Fruit fly (Drosophila melanogaster) whole organism, embryonic: ENCODE results near the gene CG5326.
A peak's percentile ranks its signal among the peaks of the same experiment; 100 is the strongest.

Experiments
- Abd-B ChIP-seq: fragments of 200-800 bp; sonication (Bioruptor generic); optimal IDR thresholded peaks from 2 replicates; lab custom pipeline; 2018; ENCODE audit warnings: missing biosample characterization, mild to moderate bottlenecking, missing genetic modification characterization, moderate library complexity
- Awh ChIP-seq: fragments of 200-800 bp; sonication (Bioruptor generic); IDR thresholded peaks from 2 replicates; pipeline ENCODE4, ENCODE4 v1.3.6; 2022; ENCODE audit warnings: missing biosample characterization, missing genetic modification characterization
- CG10462 ChIP-seq: fragments of 200-800 bp; sonication (Bioruptor generic); optimal IDR thresholded peaks from 2 replicates; lab custom pipeline; 2016; ENCODE audit warnings: missing biosample characterization, missing genetic modification characterization
- CG11456 ChIP-seq: fragments of 200-800 bp; sonication (Bioruptor generic); IDR thresholded peaks from 3 replicates; pipeline ENCODE4 v1.3.6; 2022; ENCODE audit warnings: missing biosample characterization, missing genetic modification characterization
- CG12769 ChIP-seq: fragments of 200-800 bp; sonication (Bioruptor generic); optimal IDR thresholded peaks from 2 replicates; lab custom pipeline; 2019; ENCODE audit warnings: missing biosample characterization, mild to moderate bottlenecking, missing genetic modification characterization, moderate library complexity
- CG14965 ChIP-seq: fragments of 200-800 bp; sonication (Bioruptor generic); optimal IDR thresholded peaks from 2 replicates; lab custom pipeline; 2016; ENCODE audit warnings: missing biosample characterization, missing genetic modification characterization, borderline replicate concordance
- CG15011 ChIP-seq: fragments of 200-800 bp; sonication (Bioruptor generic); optimal IDR thresholded peaks from 3 replicates; lab custom pipeline; 2018; ENCODE audit warnings: missing biosample characterization, mild to moderate bottlenecking, missing genetic modification characterization
- CG17385 ChIP-seq: fragments of 200-800 bp; sonication (Bioruptor generic); optimal IDR thresholded peaks from 3 replicates; lab custom pipeline; 2018; ENCODE audit warnings: missing biosample characterization, mild to moderate bottlenecking, missing genetic modification characterization
- CG18262 ChIP-seq: fragments of 200-800 bp; optimal IDR thresholded peaks from 3 replicates; lab custom pipeline; 2019; ENCODE audit warnings: missing biosample characterization, mild to moderate bottlenecking, missing genetic modification characterization, moderate library complexity
- CG18619 ChIP-seq: fragments of 200-800 bp; sonication (Bioruptor generic); optimal IDR thresholded peaks from 3 replicates; lab custom pipeline; 2017; ENCODE audit warnings: missing biosample characterization, mild to moderate bottlenecking, missing genetic modification characterization
- CG2678 ChIP-seq: fragments of 200-800 bp; sonication (Bioruptor generic); optimal IDR thresholded peaks from 3 replicates; lab custom pipeline; 2019; ENCODE audit warnings: missing biosample characterization, mild to moderate bottlenecking, missing genetic modification characterization, moderate library complexity
- CG2889 ChIP-seq: fragments of 200-800 bp; sonication (Bioruptor generic); IDR thresholded peaks from 3 replicates; pipeline ENCODE4 v1.3.6; 2022; ENCODE audit warnings: missing biosample characterization, missing genetic modification characterization
- CG30403 ChIP-seq: fragments of 200-800 bp; sonication (Bioruptor generic); optimal IDR thresholded peaks from 3 replicates; lab custom pipeline; 2016; ENCODE audit warnings: missing biosample characterization, missing genetic modification characterization
- CG3065 ChIP-seq: fragments of 200-800 bp; sonication (Bioruptor generic); optimal IDR thresholded peaks from 2 replicates; lab custom pipeline; 2016; ENCODE audit warnings: missing biosample characterization, missing genetic modification characterization
- CG33213 ChIP-seq: fragments of 200-800 bp; sonication (Bioruptor generic); optimal IDR thresholded peaks from 3 replicates; lab custom pipeline; 2016; ENCODE audit warnings: missing biosample characterization, missing genetic modification characterization
- CG33557 ChIP-seq: fragments of 200-800 bp; sonication (Bioruptor generic); optimal IDR thresholded peaks from 2 replicates; lab custom pipeline; 2019; ENCODE audit warnings: missing biosample characterization, mild to moderate bottlenecking, missing genetic modification characterization, moderate library complexity
- CG34422 ChIP-seq: fragments of 200-800 bp; sonication (Bioruptor generic); IDR thresholded peaks from 3 replicates; pipeline ENCODE4 v1.3.6; 2022; ENCODE audit warnings: missing biosample characterization, missing genetic modification characterization
- CG3838 ChIP-seq: fragments of 200-800 bp; sonication (Bioruptor generic); optimal IDR thresholded peaks from 3 replicates; lab custom pipeline; 2016; ENCODE audit warnings: missing biosample characterization, missing genetic modification characterization
- CG4328 ChIP-seq: fragments of 200-800 bp; sonication (Bioruptor generic); optimal IDR thresholded peaks from 3 replicates; lab custom pipeline; 2017; ENCODE audit warnings: missing biosample characterization, missing genetic modification reagents, missing genetic modification characterization
- CG4617 ChIP-seq: fragments of 200-800 bp; sonication (Bioruptor generic); optimal IDR thresholded peaks from 3 replicates; lab custom pipeline; 2016; ENCODE audit warnings: missing biosample characterization, missing genetic modification characterization, borderline replicate concordance
- CG7556 ChIP-seq: fragments of 200-800 bp; sonication (Bioruptor generic); optimal IDR thresholded peaks from 2 replicates; lab custom pipeline; 2017; ENCODE audit warnings: missing biosample characterization, mild to moderate bottlenecking, missing genetic modification characterization
- CHES-1-like ChIP-seq: fragments of 200-800 bp; sonication (Bioruptor generic); optimal IDR thresholded peaks from 2 replicates; lab custom pipeline; 2016; ENCODE audit warnings: missing biosample characterization, missing genetic modification characterization
- CTCF ChIP-seq: fragments of 200-800 bp; sonication (Bioruptor generic); optimal IDR thresholded peaks from 2 replicates; lab custom pipeline; 2017; ENCODE audit warnings: missing biosample characterization, mild to moderate bottlenecking, missing genetic modification characterization, moderate library complexity
- Camta ChIP-seq: fragments of 200-800 bp; sonication (Bioruptor generic); optimal IDR thresholded peaks from 2 replicates; lab custom pipeline; 2016; ENCODE audit warnings: missing biosample characterization, missing genetic modification characterization
- CrebB ChIP-seq: fragments of 200-800 bp; sonication (Bioruptor generic); optimal IDR thresholded peaks from 3 replicates; lab custom pipeline; 2018; ENCODE audit warnings: missing biosample characterization, mild to moderate bottlenecking, missing genetic modification characterization
- Dad ChIP-seq: fragments of 200-800 bp; sonication (Bioruptor generic); optimal IDR thresholded peaks from 3 replicates; lab custom pipeline; 2016; ENCODE audit warnings: missing biosample characterization, missing genetic modification characterization
- H2.0 ChIP-seq: fragments of 200-800 bp; sonication (Bioruptor generic); IDR thresholded peaks from 2 replicates; pipeline ENCODE4 v1.3.6; 2022; ENCODE audit warnings: missing biosample characterization, missing genetic modification characterization
- Hr51 ChIP-seq, 2 experiments: fragments of 200-800 bp; sonication (Bioruptor generic); optimal IDR thresholded peaks; 2 replicates in 1 of 2; 3 replicates in 1 of 2; lab custom pipeline; 2016 to 2018; ENCODE audit warnings: missing biosample characterization in 2 of 2, missing genetic modification characterization in 2 of 2, mild to moderate bottlenecking in 1 of 2, moderate library complexity in 1 of 2
- Hsf ChIP-seq: fragments of 200-800 bp; sonication (Bioruptor generic); optimal IDR thresholded peaks from 3 replicates; lab custom pipeline; 2016; ENCODE audit warnings: missing biosample characterization, missing genetic modification characterization
- Meics ChIP-seq: fragments of 200-800 bp; sonication (Bioruptor generic); optimal IDR thresholded peaks from 2 replicates; lab custom pipeline; 2017; ENCODE audit warnings: missing biosample characterization, mild to moderate bottlenecking, missing genetic modification characterization
- Nf-YC ChIP-seq: fragments of 200-800 bp; optimal IDR thresholded peaks from 3 replicates; lab custom pipeline; 2019; ENCODE audit warnings: missing biosample characterization, mild to moderate bottlenecking, missing genetic modification characterization, moderate library complexity
- TFAM ChIP-seq: fragments of 200-800 bp; sonication (Bioruptor generic); optimal IDR thresholded peaks from 2 replicates; lab custom pipeline; 2017; ENCODE audit warnings: missing biosample characterization, missing genetic modification characterization, inconsistent platforms
- Xrp1 ChIP-seq: fragments of 200-800 bp; sonication (Bioruptor generic); IDR thresholded peaks from 2 replicates; pipeline ENCODE4 v1.3.6; 2022; ENCODE audit warnings: missing biosample characterization, missing genetic modification characterization
- ac ChIP-seq: fragments of 200-800 bp; sonication (Bioruptor generic); optimal IDR thresholded peaks from 3 replicates; lab custom pipeline; 2017; ENCODE audit warnings: missing biosample characterization, mild to moderate bottlenecking, missing genetic modification characterization
- ash1 ChIP-seq: fragments of 200-800 bp; sonication (Bioruptor generic); optimal IDR thresholded peaks from 2 replicates; lab custom pipeline; 2018; ENCODE audit warnings: missing biosample characterization, mild to moderate bottlenecking, missing genetic modification characterization
- bsh ChIP-seq, 2 experiments: fragments of 200-800 bp; sonication (Bioruptor generic); optimal IDR thresholded peaks; 2 replicates each; lab custom pipeline; 2017 to 2018; ENCODE audit warnings: mild to moderate bottlenecking in 2 of 2, missing biosample characterization in 2 of 2, missing genetic modification characterization in 2 of 2, moderate library complexity in 1 of 2
- crp ChIP-seq, 2 experiments: fragments of 200-800 bp; sonication (Bioruptor generic); optimal IDR thresholded peaks; 2 replicates in 1 of 2; 3 replicates in 1 of 2; lab custom pipeline; 2017; ENCODE audit warnings: missing biosample characterization in 2 of 2, missing genetic modification characterization in 2 of 2, mild to moderate bottlenecking in 1 of 2, moderate library complexity in 1 of 2
- dmrt11E ChIP-seq: fragments of 200-800 bp; sonication (Bioruptor generic); optimal IDR thresholded peaks from 3 replicates; lab custom pipeline; 2018; ENCODE audit warnings: missing biosample characterization, mild to moderate bottlenecking, missing genetic modification characterization, moderate library complexity
- exex ChIP-seq: fragments of 200-800 bp; sonication (Bioruptor generic); optimal IDR thresholded peaks from 4 replicates; lab custom pipeline; 2018; ENCODE audit warnings: missing biosample characterization, mild to moderate bottlenecking, missing genetic modification characterization, moderate library complexity
- kni ChIP-seq: fragments of 200-800 bp; sonication (Bioruptor generic); optimal IDR thresholded peaks from 3 replicates; lab custom pipeline; 2017; ENCODE audit warnings: mild to moderate bottlenecking, missing biosample characterization, missing genetic modification reagents, missing genetic modification characterization
- lab ChIP-seq: fragments of 200-800 bp; sonication (Bioruptor generic); optimal IDR thresholded peaks from 3 replicates; lab custom pipeline; 2017; ENCODE audit warnings: missing biosample characterization, missing genetic modification characterization, mild to moderate bottlenecking, moderate library complexity, missing genetic modification reagents
- lola ChIP-seq, 3 experiments: fragments of >200 bp in 2 of 3; fragments of 200-800 bp in 1 of 3; sonication (Bioruptor generic) in 1 of 3; optimal IDR thresholded peaks; 2 replicates each; lab custom pipeline; 2017 to 2019; ENCODE audit warnings: missing biosample characterization in 3 of 3, missing genetic modification characterization in 3 of 3, mild to moderate bottlenecking in 1 of 3, moderate library complexity in 1 of 3
- mirr ChIP-seq: fragments of 200-800 bp; sonication (Bioruptor generic); optimal IDR thresholded peaks from 3 replicates; lab custom pipeline; 2018; ENCODE audit warnings: missing biosample characterization, mild to moderate bottlenecking, missing genetic modification characterization
- nerfin-1 ChIP-seq: fragments of 200-800 bp; sonication (Bioruptor generic); optimal IDR thresholded peaks from 3 replicates; lab custom pipeline; 2019; ENCODE audit warnings: missing biosample characterization, mild to moderate bottlenecking, missing genetic modification characterization, moderate library complexity
- otp ChIP-seq: fragments of 200-800 bp; sonication (Bioruptor generic); IDR thresholded peaks from 3 replicates; pipeline ENCODE4, ENCODE4 v1.3.6; 2022; ENCODE audit warnings: missing biosample characterization, missing genetic modification characterization
- phol ChIP-seq: fragments of 200-800 bp; sonication (Bioruptor generic); optimal IDR thresholded peaks from 3 replicates; lab custom pipeline; 2018; ENCODE audit warnings: missing biosample characterization, mild to moderate bottlenecking, missing genetic modification characterization, moderate library complexity
- sens ChIP-seq: fragments of 200-800 bp; sonication (Bioruptor generic); peaks from one replicate; lab custom pipeline; 2016; ENCODE audit warnings: missing biosample characterization, missing genetic modification characterization
- slp2 ChIP-seq: fragments of 200-800 bp; sonication (Bioruptor generic); optimal IDR thresholded peaks from 2 replicates; lab custom pipeline; 2016; ENCODE audit warnings: missing biosample characterization, missing genetic modification characterization
- so ChIP-seq: fragments of 200-800 bp; sonication (Bioruptor generic); IDR thresholded peaks from 3 replicates; pipeline ENCODE4 v1.3.6; 2022; ENCODE audit warnings: missing biosample characterization, missing genetic modification characterization
- zfh2 ChIP-seq: fragments of 200-800 bp; sonication (Bioruptor generic); optimal IDR thresholded peaks from 2 replicates; lab custom pipeline; 2016; ENCODE audit warnings: missing biosample characterization, missing genetic modification characterization

CG5326 gene

DNA sequence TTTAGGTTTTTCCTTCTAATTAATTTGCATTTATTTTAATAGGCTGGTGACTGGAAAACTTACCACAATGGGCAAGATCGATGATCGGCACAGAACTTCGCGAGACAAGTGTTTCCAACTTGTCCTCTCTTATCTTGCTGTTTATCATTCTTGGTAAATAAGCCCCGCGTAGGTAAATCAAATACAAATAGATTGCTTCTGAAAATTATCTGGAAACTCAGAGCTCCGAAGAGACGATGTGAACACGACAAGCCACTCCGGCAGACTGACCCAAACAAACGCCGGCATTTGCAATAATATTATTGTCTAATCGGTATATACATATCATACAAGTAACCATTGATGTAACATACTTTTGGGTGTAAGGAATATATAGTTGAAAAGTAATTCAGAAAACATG lies 9.4 kb downstream of the CG5326 start, which contains the start of gene CG33099 (continued):
- TF ChIP-seq CG4617 (GFP tag; lab: Kevin White, UChicago), result no peak
- TF ChIP-seq Dad (GFP tag; lab: Kevin White, UChicago), result no peak
- no peak for TF ChIP-seq Abd-B (GFP tag; lab: Kevin White, UChicago)
- peak; percentile 45; the same call in 1 of the 3 replicates for TF ChIP-seq CG34422
- TF ChIP-seq CG3838 (GFP tag; lab: Kevin White, UChicago), result peak; percentile 9
- peak; percentile 2 for TF ChIP-seq CG7556 (GFP tag; lab: Kevin White, UChicago)
- TF ChIP-seq CG15011 (GFP tag; lab: Kevin White, UChicago), result peak; percentile 45
- TF ChIP-seq TFAM (GFP tag; lab: Kevin White, UChicago), result no peak
- no peak for TF ChIP-seq crp (GFP tag; optimal IDR thresholded peaks at IDR 0.05; lab: Kevin White, UChicago)
- peak; percentile 51 for TF ChIP-seq Xrp1
- no peak for TF ChIP-seq CG30403 (GFP tag; lab: Kevin White, UChicago)
- TF ChIP-seq CrebB, result peak; percentile 64
- peak; percentile 9 for TF ChIP-seq ash1
- TF ChIP-seq Hsf, result no peak
- TF ChIP-seq exex (tag; lab: Kevin White, UChicago), result peak; percentile 67
- no peak for TF ChIP-seq nerfin-1 (tag; lab: Kevin White, UChicago)
- no peak for TF ChIP-seq zfh2 (GFP tag; lab: Kevin White, UChicago)
- no peak for TF ChIP-seq phol
- no peak for TF ChIP-seq CG14965
- peak; percentile 16; the same call in 1 of the 3 replicates for TF ChIP-seq so
- peak; percentile 14 for TF ChIP-seq CG18262 (tag; lab: Kevin White, UChicago)
- TF ChIP-seq CG11456 (GFP tag; lab: Robert Waterston, UW), result 0 out of 3 replicates have a peak, but pooled peaks have one; percentile 52
- TF ChIP-seq CG18619 (GFP tag; lab: Kevin White, UChicago), result peak; percentile 21
- TF ChIP-seq Camta (GFP tag; lab: Kevin White, UChicago), result peak; percentile 16
- peak; percentile 83 for TF ChIP-seq sens (GFP tag; lab: Kevin White, UChicago)
- TF ChIP-seq CG33213, result peak; percentile 28
- 0 out of 2 replicates have a peak, but pooled peaks have one; percentile 40 for TF ChIP-seq Awh (GFP tag; lab: Robert Waterston, UW)
- no peak for TF ChIP-seq CG2889 (GFP tag; lab: Robert Waterston, UW)
- peak; percentile 61; the same call in 1 of the 3 replicates for TF ChIP-seq otp
- peak; percentile 31 for TF ChIP-seq dmrt11E (tag; lab: Kevin White, UChicago)
- peak; percentile 77 for TF ChIP-seq lab (GFP tag; lab: Kevin White, UChicago)
- TF ChIP-seq slp2 (GFP tag; lab: Kevin White, UChicago), result peak; percentile 9
- peak; percentile 31 for TF ChIP-seq CG17385 (GFP tag; lab: Kevin White, UChicago)
- TF ChIP-seq kni (GFP tag; lab: Kevin White, UChicago), result peak; percentile 68
- peak; percentile 54 for TF ChIP-seq CG33557 (GFP tag; lab: Kevin White, UChicago)
- peak in 1 of 2 experiments; percentile 16 for TF ChIP-seq Hr51 (GFP tag; optimal IDR thresholded peaks at IDR 0.05; lab: Kevin White, UChicago)
- peak in 1 of 3 experiments; percentile 7 for TF ChIP-seq lola (GFP tag; optimal IDR thresholded peaks at IDR 0.05; lab: Kevin White, UChicago)
- peak; percentile 7 for TF ChIP-seq CTCF (GFP tag; lab: Kevin White, UChicago)
- peak in 1 of 2 experiments; percentile 29 for TF ChIP-seq bsh (GFP tag; optimal IDR thresholded peaks at IDR 0.05; lab: Kevin White, UChicago)
- peak; percentile 19 for TF ChIP-seq CG12769 (tag; lab: Kevin White, UChicago)
- peak; percentile 17 for TF ChIP-seq Nf-YC (tag; lab: Kevin White, UChicago)
- no peak for TF ChIP-seq CG3065
- peak; percentile 43 for TF ChIP-seq Meics (GFP tag; lab: Kevin White, UChicago)
- no peak for TF ChIP-seq CG10462
- peak; percentile 58 for TF ChIP-seq CG4328 (GFP tag; lab: Kevin White, UChicago)
- TF ChIP-seq CG2678, result peak; percentile 55
- TF ChIP-seq H2.0 (GFP tag; lab: Robert Waterston, UW), result no peak
- TF ChIP-seq CHES-1-like, result peak; percentile 40
- peak; percentile 79 for TF ChIP-seq mirr (GFP tag; lab: Kevin White, UChicago)
- TF ChIP-seq ac (GFP tag; lab: Kevin White, UChicago), result peak; percentile 13
